Worm (Caenorhabditis elegans) whole organism, L4/young adult: Measurements from ENCODE around the gene R07H5.16.

ENCODE experiments used
- W03F9.2 ChIP-seq: fragments of 150-350 bp; optimal IDR thresholded peaks from 2 replicates; lab custom pipeline; 2014; ENCODE audit warnings: missing biosample characterization, missing genetic modification characterization
- dao-5 ChIP-seq: sonication (generic microtip); optimal IDR thresholded peaks from 2 replicates; lab custom pipeline; 2016; ENCODE audit warnings: missing genotype, missing genetic modification characterization, moderate library complexity, missing compliant biosample characterization
- him-1 ChIP-seq: sonication (generic microtip); optimal IDR thresholded peaks from 2 replicates; lab custom pipeline; 2016; ENCODE audit warnings: missing genotype, missing genetic modification reagents, missing genetic modification characterization, missing compliant biosample characterization

- TF ChIP-seq dao-5 (no peak), him-1 (no peak), W03F9.2 (tag; lab: Kevin White, UChicago) (no peak)
Observed at ce11 chrIV:11229013-11229412, 29.9 kb downstream of the R07H5.16 start.
